Worm (Caenorhabditis elegans): ENCODE data around the gene cut-4.

Gene cut-4

DNA sequence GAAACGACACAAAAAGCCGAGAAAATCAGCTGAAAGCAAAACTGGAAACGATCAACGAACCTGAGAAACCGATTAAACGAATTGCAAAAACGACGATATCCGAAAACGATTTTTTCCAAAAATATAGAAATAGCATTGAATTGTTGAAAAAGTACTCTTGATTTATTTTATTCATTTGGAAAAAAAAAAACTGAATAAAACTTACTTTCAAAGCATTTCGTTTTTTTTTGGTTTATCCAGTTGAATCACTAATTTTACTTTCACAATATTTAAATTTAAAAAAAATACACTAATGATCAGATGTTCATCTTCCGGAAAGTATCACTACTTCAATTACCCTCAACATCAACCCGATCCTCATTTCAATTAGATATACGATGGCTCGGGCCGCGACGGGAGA lies 39.4 kb upstream of the cut-4 start, which contains the start of gene T09F3.5:
Gene T09F3.5 (plus strand): TSS at position 301 of the 400 bp plus-strand sequence.
- TF ChIP-seq nhr-237 (tag; optimal IDR thresholded peaks at IDR 0.05) (no peak), sma-3 (GFP tag; optimal IDR thresholded peaks at IDR 0.05) (no peak), sma-9 (GFP tag; optimal IDR thresholded peaks at IDR 0.05) (no peak), sma-9 (tag; optimal IDR thresholded peaks at IDR 0.05) (no peak), lin-13 (GFP tag; optimal IDR thresholded peaks at IDR 0.05) (no peak), gmeb-1 (tag; optimal IDR thresholded peaks at IDR 0.05) (no peak), crh-2 (tag; optimal IDR thresholded peaks at IDR 0.05) (no peak), sem-4 (tag; optimal IDR thresholded peaks at IDR 0.05) (no peak), ZK546.5 (tag; optimal IDR thresholded peaks at IDR 0.05) (no peak), mbf-1 (tag; optimal IDR thresholded peaks at IDR 0.05) (no peak), nhr-129 (tag; optimal IDR thresholded peaks at IDR 0.05) (no peak), ama-1 (optimal IDR thresholded peaks at IDR 0.05) (no peak), ceh-16 (tag; optimal IDR thresholded peaks at IDR 0.05) (no peak), egl-27 (tag; optimal IDR thresholded peaks at IDR 0.05) (no peak), alr-1 (tag; optimal IDR thresholded peaks at IDR 0.05) (no peak), C34F6.9 (tag; optimal IDR thresholded peaks at IDR 0.05) (no peak)

DNA sequence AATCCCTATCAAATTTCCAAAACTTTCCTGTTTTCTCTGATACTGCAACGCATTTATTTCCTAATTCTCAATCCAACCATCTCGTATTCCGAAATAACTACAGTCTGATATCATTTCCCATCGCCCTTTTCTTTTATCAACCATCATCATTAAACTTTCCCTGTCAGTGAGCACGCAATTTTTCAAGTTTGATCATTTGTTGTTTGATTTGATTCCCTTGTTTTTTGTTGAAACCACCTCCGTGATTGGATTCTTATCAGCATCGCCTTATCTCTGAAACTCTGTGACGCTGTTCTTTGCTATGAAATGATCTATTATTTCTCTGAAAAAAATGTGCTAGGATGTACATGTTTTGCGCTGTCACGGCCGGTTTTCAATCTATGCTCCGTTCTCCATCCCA lies 32.9 kb upstream of the cut-4 start:
- peak; percentile 53 for TF ChIP-seq sma-9 (GFP tag; optimal IDR thresholded peaks at IDR 0.05)
- TF ChIP-seq sma-9 (tag; optimal IDR thresholded peaks at IDR 0.05): no peak
- peak; percentile 81 for TF ChIP-seq fos-1 (tag; optimal IDR thresholded peaks at IDR 0.05)
- no peak for TF ChIP-seq F13H6.1 (tag; optimal IDR thresholded peaks at IDR 0.05)
- TF ChIP-seq sma-3 (GFP tag; optimal IDR thresholded peaks at IDR 0.05): no peak
- TF ChIP-seq ceh-16 (tag; optimal IDR thresholded peaks at IDR 0.05): no peak
- no peak for TF ChIP-seq nhr-12 (tag; optimal IDR thresholded peaks at IDR 0.05)
- no peak for TF ChIP-seq nhr-10 (tag; optimal IDR thresholded peaks at IDR 0.05)
- TF ChIP-seq lin-13 (GFP tag; optimal IDR thresholded peaks at IDR 0.05): no peak
- no peak for TF ChIP-seq nhr-25 (tag; optimal IDR thresholded peaks at IDR 0.05)
- peak; percentile 19 for TF ChIP-seq gmeb-1 (tag; optimal IDR thresholded peaks at IDR 0.05)
- no peak for TF ChIP-seq skn-1 (tag; optimal IDR thresholded peaks at IDR 0.05)
- TF ChIP-seq nhr-77 (tag; optimal IDR thresholded peaks at IDR 0.05): no peak

DNA sequence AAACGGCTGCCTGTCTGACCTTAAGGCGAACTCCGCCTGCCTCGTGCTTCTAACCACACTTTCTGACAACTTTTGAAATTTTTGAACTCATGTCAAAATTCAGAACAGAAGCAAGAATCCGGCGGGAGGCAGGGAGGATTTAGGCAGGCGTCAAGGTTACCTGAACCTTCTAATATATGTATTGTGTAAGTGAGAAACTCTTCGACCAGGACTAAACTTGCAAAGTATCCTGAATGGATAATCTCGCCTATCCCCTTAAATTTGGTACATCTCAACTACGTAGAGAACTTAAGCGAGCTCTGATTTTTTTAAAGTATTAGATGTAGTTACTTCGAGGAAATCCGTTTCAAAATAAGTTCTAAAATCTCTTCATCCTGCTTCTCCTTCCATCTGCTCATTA lies 24.9 kb upstream of the cut-4 start, which contains the start of gene E04D5.5:
Gene E04D5.5 (plus strand): TSS at position 301 of the 400 bp plus-strand sequence.
- no peak for TF ChIP-seq elt-3 (tag; optimal IDR thresholded peaks at IDR 0.05)
- no peak for TF ChIP-seq nhr-10 (tag; optimal IDR thresholded peaks at IDR 0.05)
- TF ChIP-seq dmd-4 (tag; optimal IDR thresholded peaks at IDR 0.05): no peak
- TF ChIP-seq ZK546.5 (tag; optimal IDR thresholded peaks at IDR 0.05): no peak
- TF ChIP-seq lin-11 (tag; optimal IDR thresholded peaks at IDR 0.05): no peak

DNA sequence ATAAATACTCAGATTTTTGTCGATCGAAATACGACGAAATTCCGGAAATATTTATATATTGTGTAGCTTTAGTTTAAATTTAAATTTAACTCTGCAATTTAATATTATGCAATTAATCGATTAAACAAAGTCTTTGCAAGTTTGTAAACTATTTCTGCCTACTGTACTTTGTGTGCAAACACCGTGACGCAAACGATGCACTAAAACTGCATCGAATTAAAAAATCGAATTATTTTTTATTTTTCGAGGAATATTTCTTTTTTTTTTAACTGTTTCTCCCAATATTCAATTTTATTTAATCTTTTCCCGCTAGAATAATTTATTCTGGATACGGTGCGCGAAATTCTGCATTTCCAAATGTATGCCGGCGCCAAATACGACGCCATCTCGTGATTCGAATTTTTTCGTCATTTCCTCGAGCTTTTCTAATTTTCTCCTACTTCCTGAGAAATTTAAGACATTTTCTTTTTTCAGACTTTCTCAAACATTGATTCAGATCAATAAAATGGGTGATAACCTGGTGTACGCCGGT lies 19.5 kb upstream of the cut-4 start, which contains the start of gene eif-2A:
Gene eif-2A (plus strand): TSS at position 469 of the 532 bp plus-strand sequence.
- TF ChIP-seq lin-13 (GFP tag; optimal IDR thresholded peaks at IDR 0.05) (peak; percentile 16), nhr-237 (tag; optimal IDR thresholded peaks at IDR 0.05) (no peak), unc-55 (GFP tag; optimal IDR thresholded peaks at IDR 0.05) (peak; percentile 27), F13H6.1 (tag; optimal IDR thresholded peaks at IDR 0.05) (no peak), nhr-11 (tag; optimal IDR thresholded peaks at IDR 0.05) (no peak), ama-1 (optimal IDR thresholded peaks at IDR 0.05) (no peak), nhr-6 (tag; optimal IDR thresholded peaks at IDR 0.05) (no peak), gmeb-1 (tag; optimal IDR thresholded peaks at IDR 0.05) (peak; percentile 20), ztf-1 (GFP tag; conservative IDR thresholded peaks at IDR 0.05) (no peak), sma-3 (GFP tag; optimal IDR thresholded peaks at IDR 0.05) (no peak), lsy-2 (tag; optimal IDR thresholded peaks at IDR 0.05) (peak; percentile 28 to 93), nhr-77 (tag; optimal IDR thresholded peaks at IDR 0.05) (no peak), C34F6.9 (tag; optimal IDR thresholded peaks at IDR 0.05) (peak; percentile 16), egl-27 (tag; optimal IDR thresholded peaks at IDR 0.05) (no peak), aly-2 (tag; optimal IDR thresholded peaks at IDR 0.05) (no peak), dmd-4 (tag; optimal IDR thresholded peaks at IDR 0.05) (no peak), ZK546.5 (tag; optimal IDR thresholded peaks at IDR 0.05) (no peak), ceh-82 (tag; optimal IDR thresholded peaks at IDR 0.05) (no peak), ceh-16 (tag; optimal IDR thresholded peaks at IDR 0.05) (no peak), nhr-21 (tag; optimal IDR thresholded peaks at IDR 0.05) (no peak), unc-39 (tag; optimal IDR thresholded peaks at IDR 0.05) (no peak), nhr-10 (tag; optimal IDR thresholded peaks at IDR 0.05) (no peak), ztf-4 (tag; optimal IDR thresholded peaks at IDR 0.05) (no peak), alr-1 (tag; optimal IDR thresholded peaks at IDR 0.05) (no peak)

Data from whole organism, L2 larva.